Fruit fly (Drosophila melanogaster) S2 (cell line): ENCODE data around the gene CG14839.

Source experiments
- CG8478 ChIP-seq: fragments of >200 bp; optimal IDR thresholded peaks from 2 replicates; lab custom pipeline; 2018
- CTCF ChIP-seq, 2 experiments: fragments of >200 bp; optimal IDR thresholded peaks; 2 replicates each; lab custom pipeline; 2018

CG14839 gene

dm6 chr3R:14288669-14289383, 26.6 kb downstream of the CG14839 start, which contains the start of gene red:
TSS of gene red (plus strand) at chr3R:14289071.
- TF ChIP-seq CG8478 (lab: Kevin White, UChicago) (no peak), CTCF (optimal IDR thresholded peaks at IDR 0.05; lab: Kevin White, UChicago) (no peak)

- TF ChIP-seq CG8478 (lab: Kevin White, UChicago) (no peak), CTCF (optimal IDR thresholded peaks at IDR 0.05; lab: Kevin White, UChicago) (no peak)
Measured at dm6 chr3R:14289958-14290835, 28.0 kb downstream of the CG14839 start.

- TF ChIP-seq CTCF (optimal IDR thresholded peaks at IDR 0.05; lab: Kevin White, UChicago) (no peak), CG8478 (lab: Kevin White, UChicago) (no peak)
Measured at dm6 chr3R:14291431-14291830, 29.2 kb downstream of the CG14839 start.

- no peak for TF ChIP-seq CTCF (optimal IDR thresholded peaks at IDR 0.05; lab: Kevin White, UChicago)
- no peak for TF ChIP-seq CG8478 (lab: Kevin White, UChicago)
Measured at dm6 chr3R:14292307-14292711, 30.1 kb downstream of the CG14839 start.

- TF ChIP-seq CTCF (optimal IDR thresholded peaks at IDR 0.05; lab: Kevin White, UChicago) (no peak), CG8478 (lab: Kevin White, UChicago) (no peak)
Measured at dm6 chr3R:14294397-14295018, 32.3 kb downstream of the CG14839 start.

- no peak for TF ChIP-seq CTCF (optimal IDR thresholded peaks at IDR 0.05; lab: Kevin White, UChicago)
- TF ChIP-seq CG8478 (lab: Kevin White, UChicago), result no peak
Measured at dm6 chr3R:14296126-14296525, 33.9 kb downstream of the CG14839 start.

dm6 chr3R:14296700-14297099, 34.5 kb downstream of the CG14839 start:
- TF ChIP-seq CTCF (optimal IDR thresholded peaks at IDR 0.05; lab: Kevin White, UChicago) (no peak), CG8478 (lab: Kevin White, UChicago) (no peak)

dm6 chr3R:14297489-14297888, 35.3 kb downstream of the CG14839 start:
- no peak for TF ChIP-seq CG8478 (lab: Kevin White, UChicago)
- TF ChIP-seq CTCF (optimal IDR thresholded peaks at IDR 0.05; lab: Kevin White, UChicago), result no peak

- TF ChIP-seq CG8478 (lab: Kevin White, UChicago) (no peak), CTCF (optimal IDR thresholded peaks at IDR 0.05; lab: Kevin White, UChicago) (no peak)
Measured at dm6 chr3R:14298078-14298896, 36.1 kb downstream of the CG14839 start.

dm6 chr3R:14299891-14300290, 37.7 kb downstream of the CG14839 start:
- no peak for TF ChIP-seq CG8478 (lab: Kevin White, UChicago)
- no peak for TF ChIP-seq CTCF (optimal IDR thresholded peaks at IDR 0.05; lab: Kevin White, UChicago)

dm6 chr3R:14302128-14302527, 39.9 kb downstream of the CG14839 start, which contains the start of gene IFT54:
TSS of gene IFT54 (plus strand) at chr3R:14302428.
- TF ChIP-seq CG8478 (lab: Kevin White, UChicago), result no peak

dm6 chr3R:14307972-14308673, 45.9 kb downstream of the CG14839 start:
- TF ChIP-seq CTCF (optimal IDR thresholded peaks at IDR 0.05; lab: Kevin White, UChicago) (peak in 1 of 2 experiments; percentile 26), CG8478 (lab: Kevin White, UChicago) (no peak)

- no peak for TF ChIP-seq CTCF (optimal IDR thresholded peaks at IDR 0.05; lab: Kevin White, UChicago)
- no peak for TF ChIP-seq CG8478 (lab: Kevin White, UChicago)
Measured at dm6 chr3R:14308801-14309217, 46.6 kb downstream of the CG14839 start, which contains the start of gene Polr2I. TSS of gene Polr2I (plus strand) at chr3R:14309089.
